Worm (Caenorhabditis elegans) whole organism, L1 larva: ENCODE data around the gene R13D11.1.
A peak's percentile ranks its signal among the peaks of the same experiment; 100 is the strongest.

Source experiments
- aly-2 ChIP-seq: fragments of 150-350 bp; optimal IDR thresholded peaks from 2 replicates; lab custom pipeline; 2014; ENCODE audit warnings: missing biosample characterization, missing genetic modification characterization
- ama-1 ChIP-seq: fragments of 150-350 bp; optimal IDR thresholded peaks from 2 replicates; lab custom pipeline; 2014
- efl-1 ChIP-seq, 4 experiments: fragments of 150-350 bp; optimal IDR thresholded peaks in 3 of 4; peaks in 1 of 4; 1 replicate in 1 of 4; 2 replicates in 3 of 4; lab custom pipeline; 2014; ENCODE audit warnings: missing biosample characterization in 2 of 4, missing genetic modification characterization in 2 of 4, missing genetic modification reagents in 2 of 4
- nhr-237 ChIP-seq: fragments of 150-350 bp; optimal IDR thresholded peaks from 2 replicates; lab custom pipeline; 2014; ENCODE audit warnings: missing biosample characterization, missing genetic modification characterization
- nhr-76 ChIP-seq: sonication (generic microtip); optimal IDR thresholded peaks from 2 replicates; lab custom pipeline; 2017; ENCODE audit warnings: missing biosample characterization, missing genetic modification characterization
- nhr-77 ChIP-seq: fragments of 150-350 bp; optimal IDR thresholded peaks from 2 replicates; lab custom pipeline; 2014; ENCODE audit warnings: missing biosample characterization, missing genetic modification characterization
- nhr-84 ChIP-seq: sonication (generic microtip); optimal IDR thresholded peaks from 2 replicates; lab custom pipeline; 2017; ENCODE audit warnings: missing biosample characterization, missing genetic modification characterization
- nhr-85 ChIP-seq: sonication (generic microtip); peaks from one replicate; lab custom pipeline; 2016; ENCODE audit warnings: missing genetic modification characterization, inconsistent platforms, missing compliant biosample characterization
- snpc-4 ChIP-seq: fragments of 150-350 bp; optimal IDR thresholded peaks from 2 replicates; lab custom pipeline; 2014; ENCODE audit warnings: missing biosample characterization, missing genetic modification characterization
- unc-62 ChIP-seq: fragments of 150-350 bp; optimal IDR thresholded peaks from 2 replicates; lab custom pipeline; 2014; ENCODE audit warnings: missing biosample characterization, missing genetic modification reagents, missing genetic modification characterization
- unc-86 ChIP-seq: sonication (generic microtip); optimal IDR thresholded peaks from 2 replicates; lab custom pipeline; 2016; ENCODE audit warnings: missing genetic modification characterization, missing compliant biosample characterization

DNA sequence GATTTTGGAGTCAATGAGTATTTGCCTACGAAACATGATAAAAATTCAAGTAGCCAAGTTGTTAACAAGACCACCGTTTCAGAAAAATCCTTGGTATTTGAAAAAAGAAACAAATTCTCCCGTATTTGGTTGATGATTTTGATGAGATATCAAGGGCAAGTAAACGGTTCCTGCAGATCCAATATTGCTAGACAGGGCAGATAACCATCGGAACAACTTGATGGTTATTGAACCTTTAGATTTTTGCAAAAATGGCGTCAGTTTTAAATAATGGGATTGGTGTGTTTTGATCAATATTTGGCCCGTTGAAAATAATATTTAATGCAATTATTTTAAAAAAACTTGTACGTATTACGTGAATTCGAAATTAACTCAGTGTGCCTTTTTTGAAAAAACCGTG is 17.0 kb upstream of the R13D11.1 start:
- no peak for TF ChIP-seq snpc-4
- TF ChIP-seq aly-2 (tag; lab: Kevin White, UChicago), result no peak
- TF ChIP-seq nhr-237 (tag; lab: Kevin White, UChicago), result no peak
- no peak for TF ChIP-seq unc-62 (GFP tag; lab: Kevin White, UChicago)
- TF ChIP-seq nhr-77 (tag; lab: Kevin White, UChicago), result no peak
- TF ChIP-seq nhr-85 (tag; lab: Kevin White, UChicago), result peak; percentile 51
- TF ChIP-seq ama-1, result no peak
- no peak for TF ChIP-seq nhr-76
- TF ChIP-seq nhr-84 (tag; lab: Kevin White, UChicago), result no peak
- no peak for TF ChIP-seq unc-86
- TF ChIP-seq efl-1 (optimal IDR thresholded peaks at IDR 0.05; lab: Kevin White, UChicago), result no peak
- no peak for TF ChIP-seq efl-1 (GFP tag; optimal IDR thresholded peaks at IDR 0.05 in 1 of 2; lab: Kevin White, UChicago)
